Worm (Caenorhabditis elegans): ENCODE data around the gene K12D12.5.

DNA sequence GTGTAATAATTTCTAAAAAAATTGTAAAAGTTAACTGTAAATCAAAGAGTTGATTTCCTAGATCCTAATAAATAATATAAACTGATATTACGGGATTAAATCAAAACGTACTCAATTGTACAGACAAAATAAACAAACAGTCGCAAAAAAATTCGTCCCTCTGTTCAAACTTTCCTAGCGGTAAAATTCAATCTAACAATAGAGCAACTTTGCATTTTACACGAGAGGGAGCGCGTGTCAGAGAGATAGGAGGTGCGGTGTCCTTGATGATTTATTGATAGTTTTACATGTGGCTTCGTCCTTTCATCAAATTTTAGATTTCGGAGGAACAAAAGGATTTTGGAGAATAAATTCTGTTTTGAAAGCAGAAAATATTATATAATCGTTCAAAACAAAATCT, 30.2 kb upstream of the K12D12.5 start:
- no peak for TF ChIP-seq flh-1 (GFP tag; optimal IDR thresholded peaks at IDR 0.05)
- no peak for TF ChIP-seq nhr-76 (tag; optimal IDR thresholded peaks at IDR 0.05)
- TF ChIP-seq lin-13 (tag; optimal IDR thresholded peaks at IDR 0.05): no peak
- no peak for TF ChIP-seq mep-1 (tag; optimal IDR thresholded peaks at IDR 0.05)
- TF ChIP-seq nhr-28 (tag; optimal IDR thresholded peaks at IDR 0.05): no peak
- no peak for TF ChIP-seq snpc-4 (tag; optimal IDR thresholded peaks at IDR 0.05)
- peak; percentile 38 for TF ChIP-seq unc-62 (GFP tag; optimal IDR thresholded peaks at IDR 0.05)
- TF ChIP-seq drap-1 (GFP tag; optimal IDR thresholded peaks at IDR 0.05): no peak
- no peak for TF ChIP-seq pha-4 (tag; optimal IDR thresholded peaks at IDR 0.05)

Measured in whole organism, mixed stage, embryonic.